Fruit fly (Drosophila melanogaster) whole organism, embryonic: ENCODE results near the gene mRpL13.

Source experiments
- Ada2b ChIP-seq: fragments of 200-800 bp; sonication (Bioruptor generic); IDR thresholded peaks from 2 replicates; pipeline ENCODE4 v1.3.6; 2022; ENCODE audit warnings: missing biosample characterization, missing genetic modification characterization
- Aef1 ChIP-seq: fragments of 200-800 bp; sonication (Bioruptor generic); IDR thresholded peaks from 3 replicates; pipeline ENCODE4 v1.3.6; 2022; ENCODE audit warnings: missing biosample characterization, missing genetic modification characterization
- B-H1 ChIP-seq: fragments of 200-800 bp; sonication (Bioruptor generic); IDR thresholded peaks from 3 replicates; pipeline ENCODE4 v1.3.6; 2022; ENCODE audit warnings: missing biosample characterization, missing genetic modification characterization
- CG10267 ChIP-seq: fragments of 200-800 bp; sonication (Bioruptor generic); optimal IDR thresholded peaks from 2 replicates; lab custom pipeline; 2018; ENCODE audit warnings: missing biosample characterization, mild to moderate bottlenecking, missing genetic modification characterization, moderate library complexity
- CG12299 ChIP-seq: fragments of 200-800 bp; sonication (Bioruptor generic); optimal IDR thresholded peaks from 2 replicates; lab custom pipeline; 2018; ENCODE audit warnings: missing biosample characterization, mild to moderate bottlenecking, missing genetic modification characterization
- CG12391 ChIP-seq: fragments of 200-800 bp; sonication (Bioruptor generic); optimal IDR thresholded peaks from 3 replicates; lab custom pipeline; 2018; ENCODE audit warnings: missing biosample characterization, mild to moderate bottlenecking, missing genetic modification characterization, moderate library complexity
- CG13775 ChIP-seq: fragments of 200-800 bp; sonication (Bioruptor generic); optimal IDR thresholded peaks from 3 replicates; lab custom pipeline; 2017; ENCODE audit warnings: missing biosample characterization, mild to moderate bottlenecking, missing genetic modification characterization
- CG14965 ChIP-seq: fragments of 200-800 bp; sonication (Bioruptor generic); optimal IDR thresholded peaks from 2 replicates; lab custom pipeline; 2016; ENCODE audit warnings: missing biosample characterization, missing genetic modification characterization, borderline replicate concordance
- CG16815 ChIP-seq: fragments of 200-800 bp; sonication (Bioruptor generic); optimal IDR thresholded peaks from 3 replicates; lab custom pipeline; 2017; ENCODE audit warnings: missing biosample characterization, mild to moderate bottlenecking, missing genetic modification characterization
- CG17359 ChIP-seq: fragments of 200-800 bp; sonication (Bioruptor generic); optimal IDR thresholded peaks from 3 replicates; lab custom pipeline; 2018; ENCODE audit warnings: missing biosample characterization, mild to moderate bottlenecking, missing genetic modification characterization, moderate library complexity
- CG18262 ChIP-seq: fragments of 200-800 bp; optimal IDR thresholded peaks from 3 replicates; lab custom pipeline; 2019; ENCODE audit warnings: missing biosample characterization, mild to moderate bottlenecking, missing genetic modification characterization, moderate library complexity
- CG18619 ChIP-seq: fragments of 200-800 bp; sonication (Bioruptor generic); optimal IDR thresholded peaks from 3 replicates; lab custom pipeline; 2017; ENCODE audit warnings: missing biosample characterization, mild to moderate bottlenecking, missing genetic modification characterization
- CG2202 ChIP-seq: fragments of 200-800 bp; sonication (Bioruptor generic); optimal IDR thresholded peaks from 2 replicates; lab custom pipeline; 2018; ENCODE audit warnings: missing biosample characterization, mild to moderate bottlenecking, missing genetic modification characterization
- CG2678 ChIP-seq: fragments of 200-800 bp; sonication (Bioruptor generic); optimal IDR thresholded peaks from 3 replicates; lab custom pipeline; 2019; ENCODE audit warnings: missing biosample characterization, mild to moderate bottlenecking, missing genetic modification characterization, moderate library complexity
- CG2889 ChIP-seq: fragments of 200-800 bp; sonication (Bioruptor generic); IDR thresholded peaks from 3 replicates; pipeline ENCODE4 v1.3.6; 2022; ENCODE audit warnings: missing biosample characterization, missing genetic modification characterization
- CG30403 ChIP-seq: fragments of 200-800 bp; sonication (Bioruptor generic); optimal IDR thresholded peaks from 3 replicates; lab custom pipeline; 2016; ENCODE audit warnings: missing biosample characterization, missing genetic modification characterization
- CG32772 ChIP-seq: fragments of 200-800 bp; sonication (Bioruptor generic); IDR thresholded peaks from 2 replicates; pipeline ENCODE4 v1.3.6; 2022; ENCODE audit warnings: missing biosample characterization, missing genetic modification characterization
- CG3281 ChIP-seq: fragments of 200-800 bp; sonication (Bioruptor generic); optimal IDR thresholded peaks from 3 replicates; lab custom pipeline; 2017; ENCODE audit warnings: missing biosample characterization, mild to moderate bottlenecking, missing genetic modification characterization
- CG42726 ChIP-seq: fragments of 200-800 bp; sonication (Bioruptor generic); IDR thresholded peaks from 2 replicates; pipeline ENCODE4 v1.3.6; 2022; ENCODE audit warnings: missing biosample characterization, missing genetic modification characterization; ENCODE audit not compliant: partially characterized antibody
- CG5245 ChIP-seq: fragments of 200-800 bp; sonication (Bioruptor generic); optimal IDR thresholded peaks from 3 replicates; lab custom pipeline; 2016; ENCODE audit warnings: missing biosample characterization, missing genetic modification characterization
- CG8290 ChIP-seq, 3 experiments: fragments of 200-800 bp; sonication (Bioruptor generic); optimal IDR thresholded peaks; 2 replicates each; lab custom pipeline; 2016 to 2019; ENCODE audit warnings: missing biosample characterization in 3 of 3, missing genetic modification characterization in 3 of 3, mild to moderate bottlenecking in 2 of 3, moderate library complexity in 1 of 3
- CG8388 ChIP-seq: fragments of 200-800 bp; sonication (Bioruptor generic); optimal IDR thresholded peaks from 2 replicates; lab custom pipeline; 2019; ENCODE audit warnings: missing biosample characterization, mild to moderate bottlenecking, missing genetic modification characterization, moderate library complexity
- Camta ChIP-seq: fragments of 200-800 bp; sonication (Bioruptor generic); optimal IDR thresholded peaks from 2 replicates; lab custom pipeline; 2016; ENCODE audit warnings: missing biosample characterization, missing genetic modification characterization
- Dad ChIP-seq: fragments of 200-800 bp; sonication (Bioruptor generic); optimal IDR thresholded peaks from 3 replicates; lab custom pipeline; 2016; ENCODE audit warnings: missing biosample characterization, missing genetic modification characterization
- Dll ChIP-seq: fragments of 200-800 bp; sonication (Bioruptor generic); IDR thresholded peaks from 4 replicates; pipeline ENCODE4 v1.3.6; 2022; ENCODE audit warnings: missing biosample characterization, missing genetic modification characterization; ENCODE audit not compliant: partially characterized antibody
- Doc2 ChIP-seq: fragments of 200-800 bp; sonication (Bioruptor generic); IDR thresholded peaks from 2 replicates; pipeline ENCODE4 v1.3.6; 2022; ENCODE audit warnings: missing biosample characterization, missing genetic modification characterization
- Drgx ChIP-seq: fragments of 200-800 bp; sonication (Bioruptor generic); IDR thresholded peaks from 2 replicates; pipeline ENCODE4 v1.3.6; 2022; ENCODE audit warnings: missing biosample characterization, missing genetic modification characterization
- ERR ChIP-seq: fragments of 200-800 bp; sonication (Bioruptor generic); optimal IDR thresholded peaks from 2 replicates; lab custom pipeline; 2016; ENCODE audit warnings: missing biosample characterization, missing genetic modification characterization
- Ets65A ChIP-seq: fragments of 200-800 bp; sonication (Bioruptor generic); peaks from one replicate; lab custom pipeline; 2016; ENCODE audit warnings: missing biosample characterization, missing genetic modification characterization
- HmgD ChIP-seq: fragments of 200-800 bp; sonication (Bioruptor generic); optimal IDR thresholded peaks from 3 replicates; lab custom pipeline; 2016; ENCODE audit warnings: missing biosample characterization, missing genetic modification characterization
- Hr51 ChIP-seq, 2 experiments: fragments of 200-800 bp; sonication (Bioruptor generic); optimal IDR thresholded peaks; 2 replicates in 1 of 2; 3 replicates in 1 of 2; lab custom pipeline; 2016 to 2018; ENCODE audit warnings: missing biosample characterization in 2 of 2, missing genetic modification characterization in 2 of 2, mild to moderate bottlenecking in 1 of 2, moderate library complexity in 1 of 2
- Lim3 ChIP-seq: fragments of 200-800 bp; sonication (Bioruptor generic); IDR thresholded peaks from 2 replicates; pipeline ENCODE4 v1.3.6; 2022; ENCODE audit warnings: missing biosample characterization, missing genetic modification characterization
- Meics ChIP-seq: fragments of 200-800 bp; sonication (Bioruptor generic); optimal IDR thresholded peaks from 2 replicates; lab custom pipeline; 2017; ENCODE audit warnings: missing biosample characterization, mild to moderate bottlenecking, missing genetic modification characterization
- Neu2 ChIP-seq: fragments of 200-800 bp; sonication (Bioruptor generic); optimal IDR thresholded peaks from 3 replicates; lab custom pipeline; 2016; ENCODE audit warnings: missing biosample characterization, missing genetic modification characterization, borderline replicate concordance
- Nf-YA ChIP-seq: fragments of 200-800 bp; sonication (Bioruptor generic); IDR thresholded peaks from 2 replicates; pipeline ENCODE4 v1.3.6; 2022; ENCODE audit warnings: missing biosample characterization, missing genetic modification characterization
- Sry-β ChIP-seq: fragments of 200-800 bp; sonication (Bioruptor generic); optimal IDR thresholded peaks from 2 replicates; lab custom pipeline; 2018; ENCODE audit warnings: missing biosample characterization, mild to moderate bottlenecking, missing genetic modification characterization, moderate library complexity
- ac ChIP-seq: fragments of 200-800 bp; sonication (Bioruptor generic); optimal IDR thresholded peaks from 3 replicates; lab custom pipeline; 2017; ENCODE audit warnings: missing biosample characterization, mild to moderate bottlenecking, missing genetic modification characterization
- bcd ChIP-seq: fragments of 200-800 bp; sonication (Bioruptor generic); optimal IDR thresholded peaks from 2 replicates; lab custom pipeline; 2017; ENCODE audit warnings: missing biosample characterization, mild to moderate bottlenecking, missing genetic modification characterization
- br ChIP-seq: fragments of >200 bp; optimal IDR thresholded peaks from 2 replicates; lab custom pipeline; 2017
- fru ChIP-seq: fragments of >200 bp; optimal IDR thresholded peaks from 2 replicates; lab custom pipeline; 2017
- gem ChIP-seq: fragments of 200-800 bp; sonication (Bioruptor generic); optimal IDR thresholded peaks from 2 replicates; lab custom pipeline; 2019; ENCODE audit warnings: missing biosample characterization, mild to moderate bottlenecking, missing genetic modification characterization, moderate library complexity
- lilli ChIP-seq: fragments of 200-800 bp; sonication (Bioruptor generic); optimal IDR thresholded peaks from 3 replicates; lab custom pipeline; 2016; ENCODE audit warnings: missing biosample characterization, missing genetic modification characterization
- nom ChIP-seq: fragments of 200-800 bp; sonication (Bioruptor generic); optimal IDR thresholded peaks from 2 replicates; lab custom pipeline; 2017; ENCODE audit warnings: missing biosample characterization, missing genetic modification characterization, mild to moderate bottlenecking, moderate library complexity, missing genetic modification reagents
- pan ChIP-seq, 4 experiments: fragments of >200 bp in 3 of 4; fragments of 200-800 bp in 1 of 4; sonication (Bioruptor generic) in 1 of 4; optimal IDR thresholded peaks in 3 of 4; IDR thresholded peaks in 1 of 4; 2 replicates each; pipeline versions ENCODE4 v1.3.6 to Lab custom; 2017 to 2022; ENCODE audit warnings: missing biosample characterization in 2 of 4, missing genetic modification characterization in 2 of 4, mixed read lengths in 1 of 4
- prd ChIP-seq, 3 experiments: fragments of >200 bp in 2 of 3; fragments of 200-800 bp in 1 of 3; sonication (Bioruptor generic) in 1 of 3; optimal IDR thresholded peaks in 2 of 3; IDR thresholded peaks in 1 of 3; 2 replicates in 2 of 3; 3 replicates in 1 of 3; pipeline versions ENCODE4 v1.3.6 to Lab custom; 2017 to 2022; ENCODE audit warnings: missing biosample characterization in 1 of 3, missing genetic modification characterization in 1 of 3
- ranshi ChIP-seq: fragments of 200-800 bp; sonication (Bioruptor generic); IDR thresholded peaks from 2 replicates; pipeline ENCODE4 v1.3.6; 2022; ENCODE audit warnings: missing biosample characterization, missing genetic modification characterization
- slbo ChIP-seq: fragments of 200-800 bp; sonication (Bioruptor generic); IDR thresholded peaks from 2 replicates; pipeline ENCODE4 v1.3.6; 2022; ENCODE audit warnings: missing biosample characterization, missing genetic modification characterization
- tna ChIP-seq: fragments of 200-800 bp; sonication (Bioruptor generic); IDR thresholded peaks from 2 replicates; pipeline ENCODE4 v1.3.6; 2022; ENCODE audit warnings: missing biosample characterization, missing genetic modification characterization; ENCODE audit not compliant: partially characterized antibody
- vnd ChIP-seq: fragments of 200-800 bp; sonication (Bioruptor generic); IDR thresholded peaks from 3 replicates; pipeline ENCODE4 v1.3.6; 2022; ENCODE audit warnings: missing biosample characterization, missing genetic modification characterization; ENCODE audit not compliant: partially characterized antibody
- wor ChIP-seq: fragments of 200-800 bp; sonication (Bioruptor generic); IDR thresholded peaks from 2 replicates; pipeline ENCODE4 v1.3.6; 2022; ENCODE audit warnings: missing biosample characterization, missing genetic modification characterization

mRpL13 gene

DNA sequence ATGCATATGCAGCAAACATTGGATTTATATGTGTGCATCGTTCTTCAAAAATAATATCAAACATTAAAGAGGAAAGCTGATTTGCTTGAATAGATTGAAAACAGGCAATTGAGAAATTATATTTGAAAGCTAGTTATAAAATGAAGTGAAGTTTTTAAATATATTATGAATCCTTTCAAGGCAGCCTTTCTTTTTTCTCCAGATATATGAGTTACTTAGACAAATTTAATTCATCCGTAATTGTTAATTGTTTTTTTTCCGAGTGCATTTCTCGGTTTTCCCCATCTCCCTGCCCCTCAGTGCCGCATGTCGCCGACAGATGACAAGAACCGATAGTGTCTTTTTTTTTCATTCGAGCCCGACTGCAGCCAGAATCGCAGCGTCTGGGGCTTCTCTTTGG, 12.8 kb upstream of the mRpL13 start (continued):
- no peak for TF ChIP-seq Neu2 (GFP tag; lab: Kevin White, UChicago)
- no peak for TF ChIP-seq lilli (GFP tag; lab: Kevin White, UChicago)
- no peak for TF ChIP-seq Sry-β (GFP tag; lab: Kevin White, UChicago)
- TF ChIP-seq tna (GFP tag; lab: Robert Waterston, UW) = no peak
- TF ChIP-seq CG30403 (GFP tag; lab: Kevin White, UChicago) = peak; percentile 25
- TF ChIP-seq B-H1 (GFP tag; lab: Robert Waterston, UW) = no peak
- no peak for TF ChIP-seq wor (GFP tag; lab: Robert Waterston, UW)
- no peak for TF ChIP-seq Hr51 (GFP tag; optimal IDR thresholded peaks at IDR 0.05; lab: Kevin White, UChicago)
- TF ChIP-seq CG8290 (GFP tag; optimal IDR thresholded peaks at IDR 0.05; lab: Kevin White, UChicago) = peak; percentile 14
- TF ChIP-seq CG8290 (tag; optimal IDR thresholded peaks at IDR 0.05; lab: Kevin White, UChicago) = no peak
- TF ChIP-seq CG42726 (GFP tag; lab: Robert Waterston, UW) = no peak
- peak; percentile 25 for TF ChIP-seq CG13775
- peak; percentile 43 for TF ChIP-seq CG12391 (tag; lab: Kevin White, UChicago)
- no peak for TF ChIP-seq CG12299
- TF ChIP-seq Aef1 = no peak
- TF ChIP-seq CG8388 (GFP tag; lab: Kevin White, UChicago) = peak; percentile 43
- no peak for TF ChIP-seq CG2678
- TF ChIP-seq ac (GFP tag; lab: Kevin White, UChicago) = no peak
- TF ChIP-seq nom (GFP tag; lab: Kevin White, UChicago) = no peak
- no peak for TF ChIP-seq HmgD (GFP tag; lab: Kevin White, UChicago)
- no peak for TF ChIP-seq CG5245
- TF ChIP-seq fru (lab: Kevin White, UChicago) = no peak
- no peak for TF ChIP-seq Nf-YA
- no peak for TF ChIP-seq Drgx (GFP tag; lab: Robert Waterston, UW)
- no peak for TF ChIP-seq CG14965 (GFP tag; lab: Kevin White, UChicago)
- no peak for TF ChIP-seq CG3281 (GFP tag; lab: Kevin White, UChicago)
- TF ChIP-seq CG18619 = no peak
- no peak for TF ChIP-seq Ada2b (GFP tag; lab: Robert Waterston, UW)
- no peak for TF ChIP-seq ranshi (GFP tag; lab: Robert Waterston, UW)
- no peak for TF ChIP-seq CG2889 (GFP tag; lab: Robert Waterston, UW)
- no peak for TF ChIP-seq Doc2 (GFP tag; lab: Robert Waterston, UW)
- TF ChIP-seq CG18262 = peak; percentile 6
- no peak for TF ChIP-seq Dad (GFP tag; lab: Kevin White, UChicago)
- TF ChIP-seq CG10267 (tag; lab: Kevin White, UChicago) = peak; percentile 18
- no peak for TF ChIP-seq slbo (GFP tag; lab: Robert Waterston, UW)
- TF ChIP-seq Camta (GFP tag; lab: Kevin White, UChicago) = peak; percentile 26
- TF ChIP-seq Dll (GFP tag; lab: Robert Waterston, UW) = no peak
- TF ChIP-seq pan (optimal IDR thresholded peaks at IDR 0.05; lab: Kevin White, UChicago) = no peak
- no peak for TF ChIP-seq pan (GFP tag; optimal IDR thresholded peaks at IDR 0.05 in 1 of 2, IDR thresholded peaks at IDR 0.05 in 1 of 2)
- TF ChIP-seq vnd (GFP tag; lab: Robert Waterston, UW) = no peak
- TF ChIP-seq prd (optimal IDR thresholded peaks at IDR 0.05; lab: Kevin White, UChicago) = no peak
- no peak for TF ChIP-seq prd (GFP tag; IDR thresholded peaks at IDR 0.05; lab: Robert Waterston, UW)
- TF ChIP-seq Lim3 (GFP tag; lab: Robert Waterston, UW) = no peak
- peak; percentile 28 for TF ChIP-seq CG16815 (GFP tag; lab: Kevin White, UChicago)
- TF ChIP-seq br (lab: Kevin White, UChicago) = no peak
- TF ChIP-seq Ets65A = no peak
- no peak for TF ChIP-seq ERR (GFP tag; lab: Kevin White, UChicago)
- no peak for TF ChIP-seq CG32772
- TF ChIP-seq bcd (GFP tag; lab: Kevin White, UChicago) = no peak
- TF ChIP-seq CG2202 = peak; percentile 22
- no peak for TF ChIP-seq Meics
- TF ChIP-seq CG17359 (tag; lab: Kevin White, UChicago) = no peak
- TF ChIP-seq gem (tag; lab: Kevin White, UChicago) = peak; percentile 49
